Worm (Caenorhabditis elegans) whole organism, L1 larva: ENCODE data around the gene trpp-5.

Experiments
- aha-1 ChIP-seq: fragments of 150-350 bp; optimal IDR thresholded peaks from 2 replicates; lab custom pipeline; 2014; ENCODE audit warnings: missing biosample characterization, missing genetic modification characterization
- ceh-63 ChIP-seq: fragments of 200-800 bp; sonication (Bioruptor generic); optimal IDR thresholded peaks from 2 replicates; lab custom pipeline; 2018; ENCODE audit warnings: mild to moderate bottlenecking, missing genetic modification characterization, missing compliant biosample characterization
- ces-1 ChIP-seq: fragments of 150-350 bp; optimal IDR thresholded peaks from 2 replicates; lab custom pipeline; 2014; ENCODE audit warnings: missing biosample characterization, missing genetic modification reagents, missing genetic modification characterization
- dpl-1 ChIP-seq, 3 experiments: fragments of 150-350 bp in 2 of 3; sonication (generic microtip) in 1 of 3; optimal IDR thresholded peaks; 2 replicates each; lab custom pipeline; 2014 to 2017; ENCODE audit warnings: missing biosample characterization in 3 of 3, missing genetic modification characterization in 3 of 3, missing genetic modification reagents in 3 of 3
- efl-1 ChIP-seq, 4 experiments: fragments of 150-350 bp; optimal IDR thresholded peaks in 3 of 4; peaks in 1 of 4; 1 replicate in 1 of 4; 2 replicates in 3 of 4; lab custom pipeline; 2014; ENCODE audit warnings: missing biosample characterization in 2 of 4, missing genetic modification characterization in 2 of 4, missing genetic modification reagents in 2 of 4
- efl-3 ChIP-seq: fragments of 200-800 bp; sonication (Bioruptor generic); optimal IDR thresholded peaks from 2 replicates; lab custom pipeline; 2018; ENCODE audit warnings: mild to moderate bottlenecking, missing genetic modification characterization, missing compliant biosample characterization
- elt-2 ChIP-seq: sonication (generic microtip); optimal IDR thresholded peaks from 2 replicates; lab custom pipeline; 2016; ENCODE audit warnings: missing genetic modification characterization, mild to moderate bottlenecking, inconsistent platforms, missing compliant biosample characterization, missing genetic modification reagents
- fkh-10 ChIP-seq: sonication (generic microtip); optimal IDR thresholded peaks from 2 replicates; lab custom pipeline; 2017; ENCODE audit warnings: missing biosample characterization, missing genetic modification reagents, missing genetic modification characterization
- fkh-4 ChIP-seq: sonication (generic microtip); optimal IDR thresholded peaks from 2 replicates; lab custom pipeline; 2016; ENCODE audit warnings: missing compliant biosample characterization, missing genetic modification characterization, borderline replicate concordance
- fkh-8 ChIP-seq: sonication (generic microtip); optimal IDR thresholded peaks from 2 replicates; lab custom pipeline; 2016; ENCODE audit warnings: mild to moderate bottlenecking, missing genetic modification characterization, missing compliant biosample characterization
- fos-1 ChIP-seq: fragments of 150-350 bp; optimal IDR thresholded peaks from 2 replicates; lab custom pipeline; 2014; ENCODE audit warnings: missing biosample characterization, missing genetic modification characterization
- hpl-2 ChIP-seq: fragments of 150-350 bp; optimal IDR thresholded peaks from 2 replicates; lab custom pipeline; 2014; ENCODE audit warnings: missing biosample characterization, missing genetic modification reagents, missing genetic modification characterization
- irx-1 ChIP-seq: sonication (generic microtip); optimal IDR thresholded peaks from 2 replicates; lab custom pipeline; 2016; ENCODE audit warnings: missing genetic modification characterization, missing compliant biosample characterization
- jun-1 ChIP-seq: fragments of 150-350 bp; optimal IDR thresholded peaks from 2 replicates; lab custom pipeline; 2014; ENCODE audit warnings: missing biosample characterization, missing genetic modification reagents, missing genetic modification characterization
- lin-14 ChIP-seq: fragments of 200-800 bp; sonication (Bioruptor generic); optimal IDR thresholded peaks from 2 replicates; lab custom pipeline; 2018; ENCODE audit warnings: mild to moderate bottlenecking, missing genetic modification characterization, moderate library complexity, missing compliant biosample characterization
- lin-35 ChIP-seq, 2 experiments: fragments of 150-350 bp; optimal IDR thresholded peaks; 2 replicates each; lab custom pipeline; 2014; ENCODE audit warnings: missing biosample characterization in 2 of 2, missing genetic modification characterization in 2 of 2, missing genetic modification reagents in 2 of 2
- lin-39 ChIP-seq: fragments of 150-350 bp; optimal IDR thresholded peaks from 2 replicates; lab custom pipeline; 2014; ENCODE audit warnings: missing biosample characterization, missing genetic modification reagents, missing genetic modification characterization
- lsy-2 ChIP-seq, 2 experiments: fragments of 150-350 bp; optimal IDR thresholded peaks; 2 replicates each; lab custom pipeline; 2014; ENCODE audit warnings: missing biosample characterization in 2 of 2, missing genetic modification characterization in 2 of 2
- mab-9 ChIP-seq: fragments of 200-800 bp; sonication (Bioruptor generic); IDR thresholded peaks from 2 replicates; pipeline ENCODE4 v1.3.6; 2022; ENCODE audit warnings: missing genetic modification reagents, missing genetic modification characterization, missing compliant biosample characterization
- mdl-1 ChIP-seq, 2 experiments: fragments of 150-350 bp; optimal IDR thresholded peaks; 2 replicates each; lab custom pipeline; 2014 to 2017; ENCODE audit warnings: missing biosample characterization in 2 of 2, missing genetic modification characterization in 2 of 2, inconsistent platforms in 1 of 2
- mep-1 ChIP-seq: fragments of 150-350 bp; optimal IDR thresholded peaks from 2 replicates; lab custom pipeline; 2014; ENCODE audit warnings: missing biosample characterization, missing genetic modification characterization
- nhr-11 ChIP-seq: fragments of 150-350 bp; optimal IDR thresholded peaks from 2 replicates; lab custom pipeline; 2014; ENCODE audit warnings: missing biosample characterization, missing genetic modification characterization
- nhr-12 ChIP-seq: sonication (generic microtip); optimal IDR thresholded peaks from 2 replicates; lab custom pipeline; 2017; ENCODE audit warnings: missing biosample characterization, missing genetic modification characterization
- nhr-20 ChIP-seq: sonication (generic microtip); optimal IDR thresholded peaks from 2 replicates; lab custom pipeline; 2016; ENCODE audit warnings: mild to moderate bottlenecking, missing genetic modification characterization, missing compliant biosample characterization
- nhr-47 ChIP-seq: sonication (generic microtip); optimal IDR thresholded peaks from 2 replicates; lab custom pipeline; 2016; ENCODE audit warnings: mild to moderate bottlenecking, missing genetic modification characterization, moderate library complexity, missing compliant biosample characterization
- nhr-77 ChIP-seq: fragments of 150-350 bp; optimal IDR thresholded peaks from 2 replicates; lab custom pipeline; 2014; ENCODE audit warnings: missing biosample characterization, missing genetic modification characterization
- nhr-84 ChIP-seq: sonication (generic microtip); optimal IDR thresholded peaks from 2 replicates; lab custom pipeline; 2017; ENCODE audit warnings: missing biosample characterization, missing genetic modification characterization
- nhr-90 ChIP-seq: sonication (generic microtip); optimal IDR thresholded peaks from 2 replicates; lab custom pipeline; 2016; ENCODE audit warnings: mild to moderate bottlenecking, missing genetic modification characterization, missing compliant biosample characterization; ENCODE audit not compliant: poor library complexity
- pag-3 ChIP-seq: sonication (generic microtip); optimal IDR thresholded peaks from 2 replicates; lab custom pipeline; 2017; ENCODE audit warnings: missing genetic modification characterization, mild to moderate bottlenecking, missing compliant biosample characterization, antibody characterized with exemption, borderline replicate concordance; ENCODE audit not compliant: insufficient read depth
- pax-3 ChIP-seq: fragments of 200-800 bp; sonication (Bioruptor generic); optimal IDR thresholded peaks from 2 replicates; lab custom pipeline; 2018; ENCODE audit warnings: mild to moderate bottlenecking, missing genetic modification characterization, moderate library complexity, missing compliant biosample characterization
- skn-1 ChIP-seq: fragments of 150-350 bp; optimal IDR thresholded peaks from 2 replicates; lab custom pipeline; 2014; ENCODE audit warnings: missing biosample characterization, missing genetic modification characterization
- sptf-1 ChIP-seq: fragments of 150-350 bp; optimal IDR thresholded peaks from 2 replicates; lab custom pipeline; 2014; ENCODE audit warnings: missing biosample characterization, missing genetic modification characterization
- tlp-1 ChIP-seq: fragments of 150-350 bp; optimal IDR thresholded peaks from 2 replicates; lab custom pipeline; 2014; ENCODE audit warnings: missing biosample characterization, missing genetic modification characterization
- unc-30 ChIP-seq: sonication (generic microtip); optimal IDR thresholded peaks from 2 replicates; lab custom pipeline; 2017; ENCODE audit warnings: missing biosample characterization, missing genetic modification characterization
- unc-62 ChIP-seq: fragments of 150-350 bp; optimal IDR thresholded peaks from 2 replicates; lab custom pipeline; 2014; ENCODE audit warnings: missing biosample characterization, missing genetic modification reagents, missing genetic modification characterization
- unc-86 ChIP-seq: sonication (generic microtip); optimal IDR thresholded peaks from 2 replicates; lab custom pipeline; 2016; ENCODE audit warnings: missing genetic modification characterization, missing compliant biosample characterization
- vab-15 ChIP-seq: sonication (generic microtip); optimal IDR thresholded peaks from 2 replicates; lab custom pipeline; 2017; ENCODE audit warnings: missing genotype, mild to moderate bottlenecking, missing genetic modification characterization, missing compliant biosample characterization

Gene trpp-5

ce11 chrII:12204617-12205016, 2.4 kb upstream of the trpp-5 start:
- TF ChIP-seq nhr-12 (tag; lab: Kevin White, UChicago), result no peak
- TF ChIP-seq, all 84 proteins: peak for 0

DNA sequence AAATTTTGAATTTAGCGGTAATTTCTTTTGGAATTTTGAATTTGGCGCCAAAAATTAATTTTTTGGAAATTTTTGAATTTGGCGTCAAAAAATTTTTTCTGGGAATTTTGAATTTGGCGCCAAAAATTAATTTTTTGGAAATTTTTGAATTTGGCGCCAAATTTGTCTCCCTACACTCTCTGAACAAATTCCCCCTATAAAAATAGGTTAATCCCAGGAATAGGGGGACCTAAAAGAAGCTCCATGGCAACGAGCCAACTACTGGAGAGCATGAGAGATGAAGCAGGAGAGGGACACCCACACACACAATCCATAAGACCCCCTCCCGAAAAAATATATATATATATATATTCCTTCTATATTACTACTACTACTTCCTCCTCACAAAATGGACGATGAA, 740 bp upstream of the trpp-5 start, which contains the start of gene aqp-12:
TSS of gene aqp-12 (plus strand) at position 301 of the 400 bp plus-strand sequence.
- TF ChIP-seq efl-1 (optimal IDR thresholded peaks at IDR 0.05; lab: Kevin White, UChicago) (no peak), efl-1 (GFP tag; optimal IDR thresholded peaks at IDR 0.05 in 1 of 2; lab: Kevin White, UChicago) (peak in 1 of 2 experiments; percentile 19), fkh-8 (tag; lab: Kevin White, UChicago) (peak; percentile 52), hpl-2 (GFP tag; lab: Kevin White, UChicago) (no peak)
- TF ChIP-seq, all 84 proteins: peak for 2

- no peak for TF ChIP-seq sptf-1 (tag; lab: Kevin White, UChicago)
- TF ChIP-seq fkh-4, result no peak
- no peak for TF ChIP-seq fkh-10 (GFP tag; lab: Kevin White, UChicago)
- no peak for TF ChIP-seq aha-1 (tag; lab: Kevin White, UChicago)
- no peak for TF ChIP-seq unc-30 (tag; lab: Kevin White, UChicago)
- TF ChIP-seq nhr-77 (tag; lab: Kevin White, UChicago), result no peak
- no peak for TF ChIP-seq mab-9 (GFP tag; lab: Robert Waterston, UW)
- TF ChIP-seq, all 84 proteins: peak for 0
Observed at ce11 chrII:12199912-12200637, 2.1 kb downstream of the trpp-5 start, which contains the start of gene polg-1. TSS of gene polg-1 (minus strand) at chrII:12199962.

DNA sequence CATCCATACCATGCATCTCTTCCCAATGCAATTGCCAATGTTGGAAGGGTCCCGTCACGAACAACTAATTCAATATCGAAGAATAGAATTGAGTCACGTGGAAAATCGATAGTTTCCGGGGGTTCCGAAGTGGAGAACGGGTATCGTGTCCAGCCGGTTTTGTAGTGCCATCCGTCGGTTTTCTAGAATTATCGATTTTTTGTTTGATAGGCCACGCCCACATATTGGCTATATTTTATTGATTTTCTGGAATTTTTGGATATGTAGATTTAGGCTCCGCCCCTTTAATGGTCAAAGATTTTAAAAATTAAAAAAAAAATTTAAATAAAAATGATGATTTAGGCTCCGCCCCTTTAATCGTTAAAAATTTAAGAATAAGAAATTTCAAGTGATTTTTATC, 3.0 kb downstream of the trpp-5 start:
- TF ChIP-seq unc-86 (tag; lab: Kevin White, UChicago), result no peak
- no peak for TF ChIP-seq efl-1 (optimal IDR thresholded peaks at IDR 0.05; lab: Kevin White, UChicago)
- peak in 1 of 2 experiments; percentile 75 for TF ChIP-seq efl-1 (GFP tag; optimal IDR thresholded peaks at IDR 0.05 in 1 of 2; lab: Kevin White, UChicago)
- no peak for TF ChIP-seq skn-1 (tag; lab: Kevin White, UChicago)
- TF ChIP-seq nhr-47 (tag; lab: Kevin White, UChicago), result no peak
- no peak for TF ChIP-seq lsy-2 (tag; optimal IDR thresholded peaks at IDR 0.05; lab: Kevin White, UChicago)
- TF ChIP-seq nhr-84 (tag; lab: Kevin White, UChicago), result no peak

DNA sequence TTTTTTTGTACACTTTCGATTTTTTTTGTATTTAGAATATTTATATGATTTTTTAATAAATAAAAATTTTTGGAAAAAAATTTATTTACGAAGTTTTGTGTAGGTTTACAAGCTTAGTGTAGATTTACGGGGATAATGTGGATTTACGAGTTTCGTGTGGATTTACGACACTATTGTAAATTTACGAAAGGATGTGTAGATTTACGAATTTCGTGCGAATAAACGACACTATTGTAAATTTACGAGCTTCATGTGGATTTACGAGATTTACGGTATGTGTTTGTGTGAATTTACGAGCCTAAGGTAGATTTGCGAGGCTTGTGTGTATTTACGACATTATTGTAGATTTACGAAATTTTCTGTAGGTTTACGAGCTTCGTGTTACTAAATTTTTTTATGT, 13.0 kb downstream of the trpp-5 start:
- TF ChIP-seq nhr-20 (tag; lab: Kevin White, UChicago) (no peak), efl-1 (optimal IDR thresholded peaks at IDR 0.05; lab: Kevin White, UChicago) (no peak), efl-1 (GFP tag; optimal IDR thresholded peaks at IDR 0.05 in 1 of 2; lab: Kevin White, UChicago) (peak in 1 of 2 experiments; percentile 67), sptf-1 (tag; lab: Kevin White, UChicago) (no peak), ces-1 (GFP tag; lab: Kevin White, UChicago) (no peak)

ce11 chrII:12186726-12187125, 15.5 kb downstream of the trpp-5 start:
- no peak for TF ChIP-seq mep-1
- peak; percentile 47 for TF ChIP-seq elt-2 (tag; lab: Kevin White, UChicago)

DNA sequence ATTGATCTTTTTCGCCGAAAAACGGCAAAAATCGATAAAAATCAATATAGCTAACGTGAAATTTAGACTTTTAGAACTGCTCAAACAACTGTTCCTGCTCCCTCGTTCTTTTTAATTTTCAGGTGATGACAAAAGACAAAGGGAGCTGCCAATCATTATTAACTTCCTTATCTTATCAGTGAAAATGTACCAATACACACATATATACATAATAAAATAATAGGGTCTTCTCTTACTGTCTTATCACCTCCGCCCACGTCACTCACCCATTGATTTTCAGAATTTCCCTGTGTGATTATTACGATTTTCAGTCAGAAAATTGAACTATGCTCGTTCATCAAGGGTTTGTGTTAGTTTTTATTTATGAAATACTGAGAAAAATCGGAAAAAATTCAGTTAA, 16.5 kb downstream of the trpp-5 start, which contains the start of gene Y57A10A.14:
TSS of gene Y57A10A.14 (plus strand) at position 228 of the 400 bp plus-strand sequence.
- TF ChIP-seq nhr-77 (tag; lab: Kevin White, UChicago), result no peak
- TF ChIP-seq tlp-1, result peak; percentile 72
- TF ChIP-seq nhr-90 (tag; lab: Kevin White, UChicago), result no peak
- TF ChIP-seq nhr-84 (tag; lab: Kevin White, UChicago), result no peak
- TF ChIP-seq dpl-1 (GFP tag; optimal IDR thresholded peaks at IDR 0.05; lab: Kevin White, UChicago), result peak in 1 of 3 experiments; percentile 4
- TF ChIP-seq vab-15, result no peak
- no peak for TF ChIP-seq nhr-11 (tag; lab: Kevin White, UChicago)
- peak; percentile 39 for TF ChIP-seq jun-1 (tag; lab: Kevin White, UChicago)
- TF ChIP-seq elt-2 (tag; lab: Kevin White, UChicago), result peak; percentile 91
- peak in 1 of 2 experiments; percentile 19 for TF ChIP-seq lin-35 (GFP tag; optimal IDR thresholded peaks at IDR 0.05; lab: Kevin White, UChicago)
- no peak for TF ChIP-seq lin-14
- TF ChIP-seq fos-1 (tag; lab: Kevin White, UChicago), result no peak
- TF ChIP-seq ceh-63 (GFP tag; lab: Kevin White, UChicago), result no peak
- TF ChIP-seq lin-39 (tag; lab: Kevin White, UChicago), result no peak
- TF ChIP-seq efl-3 (GFP tag; lab: Kevin White, UChicago), result no peak
- no peak for TF ChIP-seq pag-3 (tag; lab: Kevin White, UChicago)
- no peak for TF ChIP-seq pax-3 (tag; lab: Kevin White, UChicago)
- no peak for TF ChIP-seq mab-9 (GFP tag; lab: Robert Waterston, UW)
- TF ChIP-seq fkh-8 (tag; lab: Kevin White, UChicago), result no peak
- no peak for TF ChIP-seq hpl-2 (GFP tag; lab: Kevin White, UChicago)
- no peak for TF ChIP-seq mdl-1 (tag; optimal IDR thresholded peaks at IDR 0.05; lab: Kevin White, UChicago)
- no peak for TF ChIP-seq irx-1 (tag; lab: Kevin White, UChicago)
- no peak for TF ChIP-seq unc-62 (GFP tag; lab: Kevin White, UChicago)
